Worm (Caenorhabditis elegans) whole organism, dauer: ENCODE data around the gene hlb-1.

Experiments
- unc-62 ChIP-seq: sonication (generic microtip); optimal IDR thresholded peaks from 2 replicates; lab custom pipeline; 2017; ENCODE audit warnings: missing biosample characterization, missing genetic modification reagents, missing genetic modification characterization

The hlb-1 gene

ce11 chrX:13833448-13833847 lies 49.1 kb downstream of the hlb-1 start:
- no peak for TF ChIP-seq unc-62

- no peak for TF ChIP-seq unc-62
Observed at ce11 chrX:13823482-13823881, 59.1 kb downstream of the hlb-1 start, which contains the start of gene twk-23. Gene twk-23 (minus strand): TSS chrX:13823582.

- TF ChIP-seq unc-62, result no peak
Observed at ce11 chrX:13818791-13819190, 63.7 kb downstream of the hlb-1 start.
